Worm (Caenorhabditis elegans): Measurements from ENCODE around the gene inx-11.

inx-11 gene

ce11 chrV:12517757-12518156 lies 30.7 kb downstream of the inx-11 start:
- TF ChIP-seq snpc-4 (tag; optimal IDR thresholded peaks at IDR 0.05) (no peak), ceh-28 (tag; optimal IDR thresholded peaks at IDR 0.05) (no peak), egl-5 (tag; optimal IDR thresholded peaks at IDR 0.05) (no peak), lin-39 (tag; optimal IDR thresholded peaks at IDR 0.05) (no peak), nfya-1 (tag; optimal IDR thresholded peaks at IDR 0.05; ENCODE audit: insufficient read depth) (peak; percentile 20), elt-1 (tag; optimal IDR thresholded peaks at IDR 0.05) (no peak), lin-15B (tag; optimal IDR thresholded peaks at IDR 0.05) (no peak)

- TF ChIP-seq snpc-4 (tag; optimal IDR thresholded peaks at IDR 0.05) (no peak), jun-1 (tag; optimal IDR thresholded peaks at IDR 0.05) (no peak), egl-5 (tag; optimal IDR thresholded peaks at IDR 0.05) (peak; percentile 93), ztf-4 (tag; optimal IDR thresholded peaks at IDR 0.05) (no peak), mdl-1 (tag; optimal IDR thresholded peaks at IDR 0.05) (no peak), lin-39 (tag; optimal IDR thresholded peaks at IDR 0.05) (peak; percentile 47), ama-1 (optimal IDR thresholded peaks at IDR 0.05) (peak; percentile 4), nfya-1 (tag; optimal IDR thresholded peaks at IDR 0.05; ENCODE audit: insufficient read depth) (peak; percentile 22)
Observed at ce11 chrV:12518770-12519169, 31.7 kb downstream of the inx-11 start.

ce11 chrV:12523356-12523755 lies 36.3 kb downstream of the inx-11 start:
- TF ChIP-seq lin-39 (tag; optimal IDR thresholded peaks at IDR 0.05): peak; percentile 59
- TF ChIP-seq nhr-11 (tag; optimal IDR thresholded peaks at IDR 0.05): no peak

ce11 chrV:12525526-12525925 lies 38.5 kb downstream of the inx-11 start, which contains the start of gene dyf-4:
Gene dyf-4 (minus strand): TSS chrV:12525738.
- TF ChIP-seq elt-1 (tag; optimal IDR thresholded peaks at IDR 0.05) (no peak), nhr-25 (tag; optimal IDR thresholded peaks at IDR 0.05) (peak; percentile 27)

ce11 chrV:12526124-12526523 lies 39.1 kb downstream of the inx-11 start:
- TF ChIP-seq nhr-23 (tag; optimal IDR thresholded peaks at IDR 0.05): peak; percentile 50
- TF ChIP-seq mml-1 (tag; optimal IDR thresholded peaks at IDR 0.05): no peak

- no peak for TF ChIP-seq fkh-10 (GFP tag; optimal IDR thresholded peaks at IDR 0.05)
- no peak for TF ChIP-seq sea-2 (GFP tag; optimal IDR thresholded peaks at IDR 0.05)
- no peak for TF ChIP-seq jun-1 (tag; optimal IDR thresholded peaks at IDR 0.05)
- no peak for TF ChIP-seq lin-39 (tag; optimal IDR thresholded peaks at IDR 0.05)
- TF ChIP-seq ceh-82 (tag; optimal IDR thresholded peaks at IDR 0.05): no peak
- TF ChIP-seq nhr-28 (tag; optimal IDR thresholded peaks at IDR 0.05): no peak
- TF ChIP-seq elt-3 (tag; optimal IDR thresholded peaks at IDR 0.05): no peak
- TF ChIP-seq egl-5 (tag; optimal IDR thresholded peaks at IDR 0.05): no peak
- no peak for TF ChIP-seq ama-1 (optimal IDR thresholded peaks at IDR 0.05)
- TF ChIP-seq nhr-23 (tag; optimal IDR thresholded peaks at IDR 0.05): no peak
- TF ChIP-seq mdl-1 (tag; optimal IDR thresholded peaks at IDR 0.05): no peak
Observed at ce11 chrV:12526758-12527157, 39.7 kb downstream of the inx-11 start, which contains the start of gene F45D3.1. Gene F45D3.1 (plus strand): TSS chrV:12527058.

ce11 chrV:12528919-12529318 lies 41.9 kb downstream of the inx-11 start:
- TF ChIP-seq nhr-67 (tag; optimal IDR thresholded peaks at IDR 0.05): no peak
- TF ChIP-seq unc-62 (GFP tag; optimal IDR thresholded peaks at IDR 0.05): peak; percentile 84
- TF ChIP-seq daf-12 (tag; optimal IDR thresholded peaks at IDR 0.05): peak; percentile 92
- no peak for TF ChIP-seq ceh-9 (tag; optimal IDR thresholded peaks at IDR 0.05)
- no peak for TF ChIP-seq nhr-43 (tag; optimal IDR thresholded peaks at IDR 0.05; ENCODE audit: poor library complexity, severe bottlenecking)
- TF ChIP-seq nhr-76 (tag; optimal IDR thresholded peaks at IDR 0.05): no peak
- TF ChIP-seq ceh-82 (tag; optimal IDR thresholded peaks at IDR 0.05): no peak
- peak; percentile 42 for TF ChIP-seq mdl-1 (tag; optimal IDR thresholded peaks at IDR 0.05)
- peak; percentile 82 for TF ChIP-seq nfya-1 (tag; optimal IDR thresholded peaks at IDR 0.05; ENCODE audit: insufficient read depth)
- TF ChIP-seq nhr-12 (tag; optimal IDR thresholded peaks at IDR 0.05): no peak
- TF ChIP-seq hmg-11 (tag; optimal IDR thresholded peaks at IDR 0.05): peak; percentile 48
- TF ChIP-seq ama-1 (optimal IDR thresholded peaks at IDR 0.05): no peak
- no peak for TF ChIP-seq eor-1 (tag; optimal IDR thresholded peaks at IDR 0.05)
- TF ChIP-seq elt-1 (tag; optimal IDR thresholded peaks at IDR 0.05): peak; percentile 57
- TF ChIP-seq zag-1 (tag; optimal IDR thresholded peaks at IDR 0.05): no peak
- TF ChIP-seq ztf-11 (tag; optimal IDR thresholded peaks at IDR 0.05): no peak
- TF ChIP-seq ceh-16 (tag; optimal IDR thresholded peaks at IDR 0.05): no peak
- no peak for TF ChIP-seq nhr-237 (tag; optimal IDR thresholded peaks at IDR 0.05)
- no peak for TF ChIP-seq fkh-10 (GFP tag; optimal IDR thresholded peaks at IDR 0.05)
- TF ChIP-seq ceh-28 (tag; optimal IDR thresholded peaks at IDR 0.05): peak; percentile 15
- TF ChIP-seq lsy-12 (tag; optimal IDR thresholded peaks at IDR 0.05): no peak
- TF ChIP-seq nhr-23 (tag; optimal IDR thresholded peaks at IDR 0.05): peak; percentile 16
- no peak for TF ChIP-seq ZK546.5 (tag; optimal IDR thresholded peaks at IDR 0.05)
- TF ChIP-seq egl-27 (tag; optimal IDR thresholded peaks at IDR 0.05): no peak
- TF ChIP-seq ztf-4 (tag; optimal IDR thresholded peaks at IDR 0.05): no peak
- TF ChIP-seq lin-15B (tag; optimal IDR thresholded peaks at IDR 0.05): peak; percentile 12
- no peak for TF ChIP-seq egl-5 (tag; optimal IDR thresholded peaks at IDR 0.05)
- peak; percentile 17 for TF ChIP-seq lin-39 (tag; optimal IDR thresholded peaks at IDR 0.05)
- peak; percentile 40 for TF ChIP-seq elt-2 (tag; optimal IDR thresholded peaks at IDR 0.05)
- TF ChIP-seq aly-2 (tag; optimal IDR thresholded peaks at IDR 0.05): no peak
- TF ChIP-seq nhr-28 (tag; optimal IDR thresholded peaks at IDR 0.05): no peak
- no peak for TF ChIP-seq mml-1 (tag; optimal IDR thresholded peaks at IDR 0.05)
- TF ChIP-seq elt-3 (tag; optimal IDR thresholded peaks at IDR 0.05): peak in 1 of 3 experiments; percentile 27
